Worm (Caenorhabditis elegans) whole organism, dauer: ENCODE results near the gene C35A5.8.

Experiments used
- unc-62 ChIP-seq: sonication (generic microtip); optimal IDR thresholded peaks from 2 replicates; lab custom pipeline; 2017; ENCODE audit warnings: missing biosample characterization, missing genetic modification reagents, missing genetic modification characterization

Gene C35A5.8

DNA sequence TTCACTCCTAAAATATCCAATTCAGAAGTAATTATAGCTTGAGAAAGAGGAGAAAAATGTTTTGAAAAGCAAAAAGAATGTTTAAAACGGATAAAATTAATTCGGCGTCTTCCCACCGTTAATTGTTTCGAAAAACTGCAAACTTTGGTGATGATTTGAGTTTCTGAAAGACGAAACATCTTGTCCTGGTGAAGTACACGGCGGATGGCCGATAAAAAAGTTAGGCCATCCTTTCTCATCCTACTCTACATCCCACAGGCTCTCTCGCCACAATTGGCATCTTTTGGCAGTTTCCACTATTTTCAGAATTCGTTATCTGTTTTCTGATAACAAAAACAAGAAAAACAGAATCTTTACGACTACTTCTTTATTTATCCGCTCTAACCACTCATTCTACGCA lies at the start of gene C35A5.8, which contains the start of gene hda-11:
Gene C35A5.8 (minus strand): TSS at position 7 of the 400 bp plus-strand sequence.
Gene hda-11 (plus strand): TSS at position 283 of the 400 bp plus-strand sequence.
- no peak for TF ChIP-seq unc-62 (GFP tag; lab: Kevin White, UChicago)

DNA sequence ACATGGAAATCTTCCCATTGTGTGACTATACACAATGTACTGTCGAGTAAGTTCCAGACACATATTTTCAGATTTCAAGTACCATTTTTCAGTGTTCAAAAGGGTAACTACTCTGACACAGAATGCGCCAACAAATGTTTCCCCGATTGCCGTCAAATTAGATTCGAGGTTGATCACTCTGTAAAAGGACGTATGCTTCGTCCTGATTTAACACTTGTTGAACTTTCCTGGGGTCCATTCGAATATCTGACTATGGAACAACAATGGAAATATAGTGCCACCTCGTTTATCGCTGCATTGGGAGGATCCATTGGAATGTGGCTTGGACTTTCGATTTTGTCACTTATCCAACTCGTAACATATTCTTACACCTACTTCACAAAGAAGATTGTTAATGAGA lies 48.5 kb upstream of the C35A5.8 start:
- TF ChIP-seq unc-62 (GFP tag; lab: Kevin White, UChicago), result no peak

DNA sequence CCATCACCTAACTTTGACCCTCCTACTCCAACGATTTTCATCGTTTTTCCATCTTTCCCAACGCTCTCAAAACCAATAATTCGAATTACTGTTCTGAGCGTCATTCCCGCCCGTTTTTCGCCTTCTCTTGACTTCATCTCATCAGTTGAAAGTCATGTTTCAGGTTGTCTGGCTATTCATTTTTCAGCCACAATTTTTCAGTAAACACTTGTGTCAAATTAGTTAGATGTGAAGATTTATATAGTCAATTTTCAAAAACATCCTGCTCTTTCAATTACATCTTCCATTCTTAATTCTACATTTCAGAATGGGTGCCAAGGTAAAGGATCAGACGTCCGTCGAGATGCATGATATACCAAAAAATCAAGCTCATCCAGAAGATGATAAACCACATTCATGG lies 46.9 kb upstream of the C35A5.8 start, which contains the start of gene del-6:
Gene del-6 (plus strand): TSS at position 301 of the 400 bp plus-strand sequence.
- no peak for TF ChIP-seq unc-62 (GFP tag; lab: Kevin White, UChicago)

DNA sequence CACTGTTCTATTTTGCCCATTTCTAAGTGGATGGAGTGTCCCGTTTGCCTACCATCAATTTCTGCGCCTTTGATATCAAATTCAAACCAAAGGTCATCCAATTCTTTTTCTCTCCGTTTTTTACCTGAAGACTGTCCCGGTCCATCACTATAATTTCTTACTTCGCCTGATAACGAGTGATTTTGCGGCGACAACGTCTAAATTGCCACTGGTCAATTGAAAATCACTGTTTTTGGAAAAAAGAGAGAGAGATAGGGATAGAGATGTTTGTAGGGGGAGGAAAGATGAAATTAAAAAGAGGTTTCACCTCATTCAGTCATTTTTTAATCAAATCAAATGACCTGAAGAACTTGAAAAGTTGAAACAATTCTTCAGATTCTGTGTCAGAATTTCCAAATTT lies 45.8 kb upstream of the C35A5.8 start:
- TF ChIP-seq unc-62 (GFP tag; lab: Kevin White, UChicago), result no peak

DNA sequence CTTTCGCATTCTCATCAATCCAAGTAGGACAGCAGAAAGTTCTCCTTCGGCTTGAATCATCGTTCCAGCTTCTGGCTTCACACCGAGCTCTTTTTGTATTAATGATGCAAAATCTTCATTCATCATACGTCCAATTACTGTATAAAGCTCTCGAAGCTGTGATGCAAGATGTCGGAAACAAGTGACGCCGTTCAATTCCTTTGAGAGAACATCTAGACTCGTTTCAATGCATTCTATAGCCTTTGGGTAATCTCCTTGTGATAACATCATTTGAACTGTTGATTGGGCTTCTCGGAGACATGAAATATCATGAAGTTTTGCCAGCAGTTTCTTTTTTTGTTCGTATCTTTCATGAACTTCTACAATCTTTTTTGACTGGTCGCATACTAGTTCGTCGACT lies 42.8 kb upstream of the C35A5.8 start:
- TF ChIP-seq unc-62 (GFP tag; lab: Kevin White, UChicago), result no peak

DNA sequence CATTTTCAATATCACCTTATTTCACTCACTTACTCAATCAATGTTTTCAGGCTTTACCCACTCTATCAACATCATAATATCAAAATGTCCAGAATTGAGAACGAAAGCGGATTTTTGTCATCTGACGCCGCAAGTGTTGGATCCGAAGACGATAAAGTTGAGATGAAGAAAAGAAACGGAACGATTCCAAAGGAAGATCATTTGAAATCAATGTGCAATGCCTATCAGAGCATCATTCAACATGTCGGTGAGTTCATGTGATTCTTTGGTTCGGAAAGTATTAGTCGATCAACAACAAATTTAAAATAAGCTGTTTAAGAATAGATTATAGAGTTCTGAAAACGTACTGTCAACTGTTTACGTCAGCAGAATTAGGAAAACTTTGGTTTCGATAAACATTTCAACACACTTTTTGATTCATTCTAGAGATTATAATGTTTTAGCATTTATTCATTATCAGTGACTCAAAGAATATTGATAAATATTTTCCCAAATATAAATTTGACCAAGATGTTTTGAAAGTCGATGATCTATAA lies 39.2 kb upstream of the C35A5.8 start, which contains the start of gene cat-4:
Gene cat-4 (plus strand): TSS at position 51 of the 536 bp plus-strand sequence.
- no peak for TF ChIP-seq unc-62 (GFP tag; lab: Kevin White, UChicago)

DNA sequence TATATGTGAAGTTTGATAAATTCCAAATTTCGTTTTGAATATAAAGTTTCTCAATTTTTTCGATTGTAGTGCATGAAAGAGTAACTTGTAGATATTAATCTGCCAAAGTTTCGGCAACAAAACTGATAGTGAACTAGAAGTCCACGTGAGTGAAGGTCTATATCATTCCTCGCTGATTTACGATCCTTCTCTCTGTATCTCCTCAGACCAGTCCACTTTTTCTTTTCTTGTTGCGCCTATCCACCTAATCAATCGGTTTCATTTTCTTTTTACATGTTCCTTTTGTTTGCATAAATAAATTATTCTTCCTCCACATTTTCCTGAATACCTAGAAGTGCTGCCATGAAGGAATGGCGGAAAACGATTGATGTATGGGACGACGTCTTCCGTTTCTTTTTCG lies 38.4 kb upstream of the C35A5.8 start:
- no peak for TF ChIP-seq unc-62 (GFP tag; lab: Kevin White, UChicago)

DNA sequence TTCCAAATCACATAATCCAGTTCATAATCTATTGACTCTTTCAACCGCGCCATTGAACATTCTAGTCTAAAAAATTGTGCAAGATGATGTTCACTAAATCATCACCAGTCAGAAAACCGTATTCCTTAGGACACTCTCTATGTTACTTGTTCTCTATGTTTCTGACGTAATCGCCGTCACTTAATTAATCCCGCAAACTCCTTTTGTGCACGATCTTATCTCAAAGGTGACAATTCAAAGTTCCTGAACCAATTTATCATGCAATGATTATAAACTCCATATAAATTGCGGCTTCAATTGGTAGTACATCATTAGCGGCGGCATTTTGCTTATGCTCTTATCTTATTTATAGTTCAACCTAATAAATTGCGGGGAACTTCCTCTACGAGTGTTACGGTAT lies 37.1 kb upstream of the C35A5.8 start:
- TF ChIP-seq unc-62 (GFP tag; lab: Kevin White, UChicago), result no peak

DNA sequence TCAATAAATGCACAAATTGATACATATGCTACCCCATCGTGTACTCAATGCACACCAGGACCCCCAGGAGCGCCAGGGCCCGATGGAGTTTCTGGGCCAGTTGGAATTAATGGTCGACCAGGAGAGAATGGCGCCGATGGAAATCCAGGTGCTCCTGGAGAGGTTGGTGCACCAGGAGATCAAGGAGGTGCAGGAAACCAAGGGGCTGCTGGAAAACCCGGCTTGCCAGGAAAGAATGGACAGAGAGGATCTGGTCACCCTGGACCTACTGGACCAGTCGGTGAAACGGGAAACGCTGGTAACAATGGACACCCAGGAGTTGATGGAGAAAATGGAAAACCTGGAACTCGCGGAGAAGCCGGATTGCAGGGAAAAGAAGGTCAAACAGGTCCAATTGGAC lies 35.9 kb upstream of the C35A5.8 start:
- TF ChIP-seq unc-62 (GFP tag; lab: Kevin White, UChicago), result no peak

DNA sequence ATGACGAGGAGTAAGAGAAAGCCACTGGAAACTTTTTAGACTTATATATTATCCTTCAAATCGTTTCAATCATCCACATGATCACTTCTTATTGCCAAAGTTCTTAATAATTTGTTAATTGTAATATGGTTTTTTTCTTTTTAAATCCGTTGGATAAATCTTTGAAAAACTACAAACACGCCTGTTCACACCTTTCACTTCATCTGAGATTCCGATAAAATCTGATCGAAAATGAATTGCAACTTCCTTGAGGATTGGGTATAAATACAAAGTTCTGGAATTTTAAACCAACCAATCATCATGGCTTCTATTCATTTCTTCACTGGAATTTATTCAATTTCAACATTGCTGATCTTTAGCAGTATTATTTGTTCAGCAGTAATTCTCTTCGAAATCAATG lies 34.9 kb upstream of the C35A5.8 start, which contains the start of gene col-152:
Gene col-152 (plus strand): TSS at position 301 of the 400 bp plus-strand sequence.
- no peak for TF ChIP-seq unc-62 (GFP tag; lab: Kevin White, UChicago)

DNA sequence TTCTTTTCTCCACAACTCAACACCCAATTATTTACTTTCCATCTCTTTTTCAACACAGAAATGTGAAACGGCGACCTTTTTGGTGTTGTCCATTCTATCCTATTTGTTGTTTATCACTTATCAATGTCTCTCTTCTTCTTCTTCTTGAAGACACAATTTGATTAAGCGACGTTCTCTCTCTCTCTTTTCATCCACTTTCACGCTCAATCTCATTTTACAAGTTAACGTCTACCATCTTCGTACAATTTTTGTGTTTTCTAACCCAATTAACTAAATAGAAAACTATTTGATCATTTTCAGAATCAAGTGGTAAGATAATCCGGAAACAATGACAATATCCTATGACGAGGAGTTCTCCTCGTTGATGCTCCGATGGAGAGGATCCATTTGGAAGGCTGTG lies 32.0 kb upstream of the C35A5.8 start, which contains the start of gene best-14:
Gene best-14 (plus strand): TSS at position 301 of the 400 bp plus-strand sequence.
- no peak for TF ChIP-seq unc-62 (GFP tag; lab: Kevin White, UChicago)

DNA sequence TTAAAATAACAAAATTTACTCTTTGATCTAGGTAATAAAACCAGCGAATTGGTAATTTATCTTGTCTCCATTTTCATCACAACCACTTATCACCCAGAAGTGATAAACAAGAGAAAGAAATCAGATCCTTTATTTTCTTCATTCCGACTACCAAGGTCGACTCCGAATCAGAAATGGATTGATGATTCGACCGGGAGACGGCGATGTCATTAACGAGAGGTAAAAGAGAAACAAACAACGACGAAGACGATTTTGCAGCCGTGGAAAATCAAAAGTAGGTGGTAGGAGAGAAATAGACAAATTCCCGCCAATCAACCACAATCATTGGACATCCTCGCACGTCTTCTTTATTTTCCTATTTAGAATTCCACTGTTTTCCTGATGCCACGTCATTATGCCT lies 31.4 kb upstream of the C35A5.8 start:
- no peak for TF ChIP-seq unc-62 (GFP tag; lab: Kevin White, UChicago)

DNA sequence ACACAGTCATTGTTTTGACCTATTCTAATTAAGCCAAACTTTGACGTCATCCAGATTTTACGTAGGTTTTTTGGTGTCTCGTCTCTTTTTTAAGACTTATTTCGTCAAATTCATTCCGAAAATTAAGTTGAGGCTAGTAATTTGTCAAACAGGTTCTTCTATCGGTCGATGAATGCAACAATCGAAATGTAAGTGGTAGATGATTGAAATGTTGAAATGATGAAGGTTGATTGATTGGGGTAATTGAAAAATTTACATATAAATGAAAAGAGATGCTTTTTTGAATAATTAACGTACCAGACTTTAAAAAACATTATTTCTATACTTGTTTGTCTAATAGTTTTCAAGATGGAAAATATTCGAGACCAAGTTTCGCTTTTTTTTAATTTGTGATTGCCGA lies 30.7 kb upstream of the C35A5.8 start:
- no peak for TF ChIP-seq unc-62 (GFP tag; lab: Kevin White, UChicago)

DNA sequence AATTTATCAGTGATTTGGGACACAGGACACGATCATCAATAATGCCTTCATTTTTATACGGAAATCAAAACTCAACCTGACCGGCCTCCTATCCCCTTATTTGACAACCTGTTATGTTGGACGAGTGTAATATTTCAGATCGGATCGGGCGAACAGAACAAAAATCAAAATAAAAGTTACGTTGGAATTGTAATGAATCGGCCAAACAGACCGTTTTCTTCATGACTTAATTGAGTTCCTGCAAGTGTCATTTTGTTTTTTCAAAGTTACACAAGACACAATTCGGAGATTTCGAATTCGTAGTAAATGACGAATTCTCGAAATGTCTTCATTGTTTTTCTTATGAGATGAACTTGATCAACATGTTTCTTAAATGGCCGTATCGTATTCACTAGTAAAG lies 29.5 kb upstream of the C35A5.8 start, which contains the start of gene F32G8.3:
Gene F32G8.3 (minus strand): TSS at position 101 of the 400 bp plus-strand sequence.
- no peak for TF ChIP-seq unc-62 (GFP tag; lab: Kevin White, UChicago)

DNA sequence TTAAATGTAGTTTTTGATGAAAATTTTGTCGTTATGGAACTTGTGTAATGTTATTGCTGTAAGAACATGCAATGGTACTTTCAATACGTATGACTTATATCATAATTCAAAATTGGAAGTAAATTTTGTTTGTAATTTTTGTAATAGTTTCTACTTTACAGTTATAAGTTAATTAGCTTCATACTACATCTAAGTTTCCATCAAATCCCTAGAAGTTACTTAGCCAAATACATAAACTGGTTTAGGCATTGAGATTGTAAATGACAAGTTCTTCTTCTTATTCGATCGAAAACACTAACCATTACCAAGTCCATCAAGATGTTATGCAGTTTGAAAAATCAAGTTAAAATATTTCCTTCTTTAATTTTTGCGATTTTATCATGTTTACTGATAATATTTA lies 24.0 kb upstream of the C35A5.8 start, which contains the start of gene F32G8.2:
Gene F32G8.2 (plus strand): TSS at position 301 of the 400 bp plus-strand sequence.
- TF ChIP-seq unc-62 (GFP tag; lab: Kevin White, UChicago), result no peak

DNA sequence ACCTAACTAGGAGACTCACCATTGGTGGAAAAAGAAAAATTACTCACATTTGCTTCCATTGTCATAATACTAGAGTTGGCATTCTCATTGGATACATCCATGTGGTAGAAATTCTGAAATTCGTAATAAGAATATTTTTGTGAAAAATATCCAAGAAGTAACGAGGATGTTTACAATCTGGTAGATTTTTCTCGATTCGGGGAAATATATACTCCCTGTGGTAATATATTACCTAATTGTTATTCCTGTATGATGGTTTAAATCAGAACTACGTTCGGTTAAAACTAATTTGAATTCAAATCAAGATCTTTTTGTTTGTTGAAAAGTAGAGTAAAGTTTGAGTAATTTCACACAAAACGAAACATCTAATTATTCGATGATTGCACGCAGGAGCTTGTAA lies 23.3 kb upstream of the C35A5.8 start, which contains the start of gene srd-34:
Gene srd-34 (minus strand): TSS at position 101 of the 400 bp plus-strand sequence.
- TF ChIP-seq unc-62 (GFP tag; lab: Kevin White, UChicago), result no peak

DNA sequence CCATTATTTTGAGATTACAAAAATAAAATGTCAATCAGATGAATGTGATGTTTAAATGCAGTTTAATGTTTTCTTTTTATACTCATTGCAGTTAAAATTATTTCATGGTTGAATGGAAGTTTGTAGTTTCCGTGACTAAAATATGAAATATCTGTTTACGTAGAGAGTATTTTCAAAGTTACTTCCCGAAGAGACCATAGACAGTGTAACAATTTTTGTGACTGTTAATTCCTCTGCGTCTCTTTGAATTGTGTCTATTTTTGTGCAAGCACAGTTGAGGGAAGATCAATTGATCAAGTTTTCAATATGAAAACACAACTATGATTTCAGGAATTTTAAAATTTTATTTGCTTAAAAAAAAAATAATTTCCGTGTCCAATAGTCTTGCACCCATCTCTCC lies 21.0 kb upstream of the C35A5.8 start, which contains the start of gene F25D1.5:
Gene F25D1.5 (minus strand): TSS at position 35 of the 400 bp plus-strand sequence.
- TF ChIP-seq unc-62 (GFP tag; lab: Kevin White, UChicago), result no peak
